In genomic region chr2L:3827406-3828133, dm6 we compare ENCODE assay signal across 1 fruit fly cellular context.
A peak's percentile ranks its signal among the peaks of the same experiment; 100 is the strongest.
TF ChIP-seq lines count a peak whose summit lies in the region.

No protein-coding gene starts in this region.

TF ChIP-seq in whole organism, embryonic, 481 proteins besides CTCF, POLR2A, EP300 and RAD21 (continued from another document and continues in another):
- TF ChIP-seq sug (tag; optimal IDR thresholded peaks at IDR 0.05; lab: Kevin White, UChicago) (no peak), Atf-2 (GFP tag; optimal IDR thresholded peaks at IDR 0.05; lab: Kevin White, UChicago) (peak; percentile 64), jigr1 (GFP tag; IDR thresholded peaks at IDR 0.05; lab: Robert Waterston, UW) (no peak), CG11456 (GFP tag; IDR thresholded peaks at IDR 0.05; lab: Robert Waterston, UW) (no peak), Dll (GFP tag; IDR thresholded peaks at IDR 0.05; lab: Robert Waterston, UW; ENCODE audit: partially characterized antibody) (no peak), CG5245 (GFP tag; optimal IDR thresholded peaks at IDR 0.05; lab: Kevin White, UChicago) (peak; percentile 57), tgo (GFP tag; IDR thresholded peaks at IDR 0.05; lab: Robert Waterston, UW) (peak; percentile 51; the same call in 1 of the 3 replicates), Ets97D (GFP tag; optimal IDR thresholded peaks at IDR 0.05; lab: Kevin White, UChicago) (peak; percentile 5), CG15011 (GFP tag; optimal IDR thresholded peaks at IDR 0.05; lab: Kevin White, UChicago) (peak; percentile 42), Chrac-16 (GFP tag; optimal IDR thresholded peaks at IDR 0.05; lab: Kevin White, UChicago) (peak; percentile 78), CG9437 (GFP tag; optimal IDR thresholded peaks at IDR 0.05; lab: Kevin White, UChicago) (peak; percentile 33), cwo (GFP tag; optimal IDR thresholded peaks at IDR 0.05; lab: Kevin White, UChicago) (no peak), klu (GFP tag; IDR thresholded peaks at IDR 0.05; lab: Robert Waterston, UW) (no peak), CG14014 (GFP tag; IDR thresholded peaks at IDR 0.05; lab: Robert Waterston, UW) (no peak), CG1603 (tag; optimal IDR thresholded peaks at IDR 0.05; lab: Kevin White, UChicago) (no peak), Ets65A (GFP tag; lab: Kevin White, UChicago) (peak; percentile 94), lilli (GFP tag; optimal IDR thresholded peaks at IDR 0.05; lab: Kevin White, UChicago) (peak; percentile 48), CG10321 (GFP tag; IDR thresholded peaks at IDR 0.05; lab: Robert Waterston, UW) (no peak), dysf (GFP tag; IDR thresholded peaks at IDR 0.05; lab: Robert Waterston, UW) (no peak), crp (GFP tag; optimal IDR thresholded peaks at IDR 0.05; lab: Kevin White, UChicago) (peak in 1 of 2 experiments; percentile 10), CHES-1-like (GFP tag; optimal IDR thresholded peaks at IDR 0.05; lab: Kevin White, UChicago) (peak; percentile 46), Dek (tag; optimal IDR thresholded peaks at IDR 0.05; lab: Kevin White, UChicago) (no peak), eve (GFP tag; optimal IDR thresholded peaks at IDR 0.05; lab: Kevin White, UChicago) (peak; percentile 45 to 59), CG9876 (GFP tag; optimal IDR thresholded peaks at IDR 0.05; lab: Kevin White, UChicago) (no peak), tio (GFP tag; optimal IDR thresholded peaks at IDR 0.05; lab: Kevin White, UChicago) (peak; percentile 73), onecut (GFP tag; IDR thresholded peaks at IDR 0.05; lab: Robert Waterston, UW) (peak; percentile 51), CG13123 (GFP tag; optimal IDR thresholded peaks at IDR 0.05; lab: Kevin White, UChicago) (peak; percentile 23), knrl (GFP tag; IDR thresholded peaks at IDR 0.05; lab: Robert Waterston, UW; ENCODE audit: partially characterized antibody) (no peak), caup (GFP tag; optimal IDR thresholded peaks at IDR 0.05; lab: Kevin White, UChicago; ENCODE audit: severe bottlenecking) (no peak), CG32532 (GFP tag; IDR thresholded peaks at IDR 0.05; lab: Robert Waterston, UW) (no peak), bcd (GFP tag; optimal IDR thresholded peaks at IDR 0.05; lab: Kevin White, UChicago) (peak; percentile 41), Nf-YC (tag; optimal IDR thresholded peaks at IDR 0.05; lab: Kevin White, UChicago) (no peak), fu2 (GFP tag; optimal IDR thresholded peaks at IDR 0.05; lab: Kevin White, UChicago) (no peak), CG6813 (GFP tag; optimal IDR thresholded peaks at IDR 0.05; lab: Kevin White, UChicago) (peak; percentile 60), CG7357 (GFP tag; IDR thresholded peaks at IDR 0.05; lab: Robert Waterston, UW) (no peak; the same call in 2 of the 3 replicates), NK7.1 (GFP tag; optimal IDR thresholded peaks at IDR 0.05; lab: Kevin White, UChicago) (no peak), CG11398 (GFP tag; optimal IDR thresholded peaks at IDR 0.05; lab: Kevin White, UChicago) (no peak), CG34376 (GFP tag; optimal IDR thresholded peaks at IDR 0.05; lab: Kevin White, UChicago) (no peak), CG4730 (GFP tag; IDR thresholded peaks at IDR 0.05; lab: Robert Waterston, UW) (no peak), CG11560 (tag; IDR thresholded peaks at IDR 0.05; lab: Robert Waterston, UW) (no peak), sna (GFP tag; IDR thresholded peaks at IDR 0.05; lab: Robert Waterston, UW; ENCODE audit: partially characterized antibody) (no peak), Lhr (GFP tag; optimal IDR thresholded peaks at IDR 0.05; lab: Kevin White, UChicago) (peak; percentile 52), CG8089 (GFP tag; optimal IDR thresholded peaks at IDR 0.05; lab: Kevin White, UChicago) (peak; percentile 41), CG7928 (GFP tag; optimal IDR thresholded peaks at IDR 0.05; lab: Kevin White, UChicago) (no peak), pan (optimal IDR thresholded peaks at IDR 0.05; lab: Kevin White, UChicago) (no peak), pan (GFP tag; optimal IDR thresholded peaks at IDR 0.05 in 1 of 2, IDR thresholded peaks at IDR 0.05 in 1 of 2) (peak in 1 of 2 experiments; percentile 26), CG13775 (GFP tag; optimal IDR thresholded peaks at IDR 0.05; lab: Kevin White, UChicago) (peak; percentile 82), CrebB (tag; optimal IDR thresholded peaks at IDR 0.05; lab: Kevin White, UChicago) (peak; percentile 7), CG9727 (GFP tag; optimal IDR thresholded peaks at IDR 0.05; lab: Kevin White, UChicago) (peak; percentile 98), CG8478 (optimal IDR thresholded peaks at IDR 0.05; lab: Kevin White, UChicago) (no peak), B-H2 (GFP tag; optimal IDR thresholded peaks at IDR 0.05; lab: Kevin White, UChicago) (no peak), cad (GFP tag; optimal IDR thresholded peaks at IDR 0.05; lab: Kevin White, UChicago) (no peak), gce (GFP tag; IDR thresholded peaks at IDR 0.05; lab: Robert Waterston, UW) (no peak), lov (optimal IDR thresholded peaks at IDR 0.05; lab: Kevin White, UChicago) (no peak), lov (GFP tag; IDR thresholded peaks at IDR 0.05; lab: Robert Waterston, UW) (no peak), CG11695 (GFP tag; IDR thresholded peaks at IDR 0.05; lab: Robert Waterston, UW) (peak; percentile 61; the same call in 2 of the 3 replicates), salm (tag; optimal IDR thresholded peaks at IDR 0.05; lab: Kevin White, UChicago) (peak; percentile 45), Bdp1 (GFP tag; optimal IDR thresholded peaks at IDR 0.05; lab: Kevin White, UChicago) (no peak), gfzf (GFP tag; optimal IDR thresholded peaks at IDR 0.05; lab: Kevin White, UChicago) (no peak), CG12744 (GFP tag; optimal IDR thresholded peaks at IDR 0.05; lab: Kevin White, UChicago) (peak; percentile 43), CG8924 (tag; optimal IDR thresholded peaks at IDR 0.05; lab: Kevin White, UChicago) (peak; percentile 95), Meics (GFP tag; optimal IDR thresholded peaks at IDR 0.05; lab: Kevin White, UChicago) (no peak), CG18764 (GFP tag; optimal IDR thresholded peaks at IDR 0.05; lab: Kevin White, UChicago) (peak; percentile 58), CG6854 (GFP tag; optimal IDR thresholded peaks at IDR 0.05; lab: Kevin White, UChicago) (no peak), CG31224 (GFP tag; IDR thresholded peaks at IDR 0.05; lab: Robert Waterston, UW) (no peak), tx (GFP tag; optimal IDR thresholded peaks at IDR 0.05; lab: Kevin White, UChicago) (no peak), ap (GFP tag; IDR thresholded peaks at IDR 0.05; lab: Robert Waterston, UW) (no peak), CG3838 (GFP tag; optimal IDR thresholded peaks at IDR 0.05; lab: Kevin White, UChicago) (no peak), sisA (GFP tag; IDR thresholded peaks at IDR 0.05; lab: Robert Waterston, UW) (no peak), trem (tag; optimal IDR thresholded peaks at IDR 0.05; lab: Kevin White, UChicago) (peak; percentile 93), CG34422 (GFP tag; IDR thresholded peaks at IDR 0.05; lab: Robert Waterston, UW) (no peak), CG13296 (GFP tag; optimal IDR thresholded peaks at IDR 0.05; lab: Kevin White, UChicago) (no peak), CG4424 (GFP tag; optimal IDR thresholded peaks at IDR 0.05; lab: Kevin White, UChicago) (peak; percentile 76), danr (GFP tag; IDR thresholded peaks at IDR 0.05; lab: Robert Waterston, UW) (no peak), CG18011 (GFP tag; optimal IDR thresholded peaks at IDR 0.05; lab: Kevin White, UChicago) (no peak), emc (GFP tag; optimal IDR thresholded peaks at IDR 0.05; lab: Kevin White, UChicago) (no peak), CG33213 (GFP tag; optimal IDR thresholded peaks at IDR 0.05; lab: Kevin White, UChicago) (peak; percentile 43), CG10543 (GFP tag; optimal IDR thresholded peaks at IDR 0.05; lab: Kevin White, UChicago) (no peak), CG10431 (GFP tag; optimal IDR thresholded peaks at IDR 0.05; lab: Kevin White, UChicago) (peak; percentile 49), TFAM (GFP tag; optimal IDR thresholded peaks at IDR 0.05; lab: Kevin White, UChicago) (peak; percentile 30), amos (GFP tag; IDR thresholded peaks at IDR 0.05; lab: Robert Waterston, UW; ENCODE audit: partially characterized antibody) (no peak), scrt (GFP tag; optimal IDR thresholded peaks at IDR 0.05; lab: Kevin White, UChicago) (no peak), Blimp-1 (GFP tag; optimal IDR thresholded peaks at IDR 0.05; lab: Kevin White, UChicago) (peak; percentile 62), her (GFP tag; optimal IDR thresholded peaks at IDR 0.05; lab: Kevin White, UChicago) (no peak), unpg (GFP tag; optimal IDR thresholded peaks at IDR 0.05; lab: Kevin White, UChicago) (peak; percentile 79), HHEX (GFP tag; optimal IDR thresholded peaks at IDR 0.05; lab: Kevin White, UChicago) (no peak), dan (GFP tag; IDR thresholded peaks at IDR 0.05; lab: Robert Waterston, UW) (peak; percentile 75; the same call in 1 of the 2 replicates), Doc2 (GFP tag; IDR thresholded peaks at IDR 0.05; lab: Robert Waterston, UW) (no peak), da (GFP tag; optimal IDR thresholded peaks at IDR 0.05; lab: Kevin White, UChicago) (no peak), usp (GFP tag; optimal IDR thresholded peaks at IDR 0.05; lab: Kevin White, UChicago) (no peak), CG15696 (tag; optimal IDR thresholded peaks at IDR 0.05; lab: Kevin White, UChicago) (peak; percentile 99), Vsx1 (GFP tag; optimal IDR thresholded peaks at IDR 0.05; lab: Kevin White, UChicago) (peak; percentile 53), Deaf1 (tag; optimal IDR thresholded peaks at IDR 0.05; lab: Kevin White, UChicago) (peak; percentile 24), odd (GFP tag; optimal IDR thresholded peaks at IDR 0.05; lab: Kevin White, UChicago) (peak; percentile 9), gro (GFP tag; optimal IDR thresholded peaks at IDR 0.05; lab: Kevin White, UChicago) (no peak), nmo (GFP tag; optimal IDR thresholded peaks at IDR 0.05; lab: Kevin White, UChicago) (peak; percentile 92), dm (GFP tag; optimal IDR thresholded peaks at IDR 0.05; lab: Kevin White, UChicago) (peak; percentile 12), CG2712 (tag; optimal IDR thresholded peaks at IDR 0.05; lab: Kevin White, UChicago) (peak; percentile 96), insv (GFP tag; optimal IDR thresholded peaks at IDR 0.05; lab: Kevin White, UChicago) (no peak), CG13424 (tag; optimal IDR thresholded peaks at IDR 0.05; lab: Kevin White, UChicago) (peak; percentile 75), fd102C (GFP tag; optimal IDR thresholded peaks at IDR 0.05; lab: Kevin White, UChicago) (peak; percentile 93), CG14860 (GFP tag; IDR thresholded peaks at IDR 0.05; lab: Robert Waterston, UW; ENCODE audit: partially characterized antibody) (no peak), stc (GFP tag; IDR thresholded peaks at IDR 0.05; lab: Robert Waterston, UW) (no peak), CG1832 (GFP tag; optimal IDR thresholded peaks at IDR 0.05; lab: Kevin White, UChicago) (no peak), CG7987 (GFP tag; optimal IDR thresholded peaks at IDR 0.05; lab: Kevin White, UChicago) (no peak), mirr (GFP tag; optimal IDR thresholded peaks at IDR 0.05; lab: Kevin White, UChicago) (no peak), Opbp (GFP tag; IDR thresholded peaks at IDR 0.05; lab: Robert Waterston, UW; ENCODE audit: partially characterized antibody) (no peak), CG10565 (GFP tag; optimal IDR thresholded peaks at IDR 0.05; lab: Kevin White, UChicago) (no peak), bigmax (GFP tag; optimal IDR thresholded peaks at IDR 0.05; lab: Kevin White, UChicago) (no peak), Rx (GFP tag; IDR thresholded peaks at IDR 0.05; lab: Robert Waterston, UW) (no peak), CG1647 (GFP tag; optimal IDR thresholded peaks at IDR 0.05; lab: Kevin White, UChicago) (no peak), Gsc (GFP tag; IDR thresholded peaks at IDR 0.05; lab: Robert Waterston, UW) (no peak), CG16813 (GFP tag; IDR thresholded peaks at IDR 0.05; lab: Robert Waterston, UW; ENCODE audit: partially characterized antibody) (no peak), D19A (tag; optimal IDR thresholded peaks at IDR 0.05; lab: Kevin White, UChicago) (peak; percentile 87), CG6654 (GFP tag; optimal IDR thresholded peaks at IDR 0.05; lab: Kevin White, UChicago) (no peak), CG8765 (GFP tag; IDR thresholded peaks at IDR 0.05; lab: Robert Waterston, UW) (peak; percentile 82), ssp (GFP tag; IDR thresholded peaks at IDR 0.05; lab: Robert Waterston, UW) (no peak), CG30431 (GFP tag; optimal IDR thresholded peaks at IDR 0.05; lab: Kevin White, UChicago) (peak; percentile 65), CG3847 (GFP tag; IDR thresholded peaks at IDR 0.05; lab: Robert Waterston, UW) (no peak), ash1 (GFP tag; optimal IDR thresholded peaks at IDR 0.05; lab: Kevin White, UChicago) (no peak), CG10654 (GFP tag; optimal IDR thresholded peaks at IDR 0.05; lab: Kevin White, UChicago) (peak; percentile 59), dpn (GFP tag; optimal IDR thresholded peaks at IDR 0.05; lab: Kevin White, UChicago) (peak; percentile 33 to 41), CG18262 (tag; optimal IDR thresholded peaks at IDR 0.05; lab: Kevin White, UChicago) (peak; percentile 97), pum (GFP tag; optimal IDR thresholded peaks at IDR 0.05; lab: Kevin White, UChicago) (peak; percentile 71), CG10209 (GFP tag; optimal IDR thresholded peaks at IDR 0.05; lab: Kevin White, UChicago) (peak; percentile 72), wor (GFP tag; IDR thresholded peaks at IDR 0.05; lab: Robert Waterston, UW) (no peak), CG31441 (GFP tag; IDR thresholded peaks at IDR 0.05; lab: Robert Waterston, UW) (peak; percentile 89), pnt (GFP tag; optimal IDR thresholded peaks at IDR 0.05; lab: Kevin White, UChicago) (peak; percentile 63), CG10147 (GFP tag; optimal IDR thresholded peaks at IDR 0.05; lab: Kevin White, UChicago) (no peak), GATAe (GFP tag; conservative IDR thresholded peaks at IDR 0.05; lab: Robert Waterston, UW) (no peak), Hand (GFP tag; optimal IDR thresholded peaks at IDR 0.05; lab: Kevin White, UChicago) (no peak), Sin3A (optimal IDR thresholded peaks at IDR 0.05; lab: Kevin White, UChicago) (no peak), vnd (GFP tag; IDR thresholded peaks at IDR 0.05; lab: Robert Waterston, UW; ENCODE audit: partially characterized antibody) (no peak), HLH4C (GFP tag; IDR thresholded peaks at IDR 0.05; lab: Robert Waterston, UW; ENCODE audit: partially characterized antibody) (no peak), CG9932 (GFP tag; IDR thresholded peaks at IDR 0.05; lab: Robert Waterston, UW) (no peak), ewg (GFP tag; optimal IDR thresholded peaks at IDR 0.05; lab: Kevin White, UChicago) (peak; percentile 38)
